Fruit fly (Drosophila melanogaster): ENCODE data around the gene CG7829.

The CG7829 gene

DNA sequence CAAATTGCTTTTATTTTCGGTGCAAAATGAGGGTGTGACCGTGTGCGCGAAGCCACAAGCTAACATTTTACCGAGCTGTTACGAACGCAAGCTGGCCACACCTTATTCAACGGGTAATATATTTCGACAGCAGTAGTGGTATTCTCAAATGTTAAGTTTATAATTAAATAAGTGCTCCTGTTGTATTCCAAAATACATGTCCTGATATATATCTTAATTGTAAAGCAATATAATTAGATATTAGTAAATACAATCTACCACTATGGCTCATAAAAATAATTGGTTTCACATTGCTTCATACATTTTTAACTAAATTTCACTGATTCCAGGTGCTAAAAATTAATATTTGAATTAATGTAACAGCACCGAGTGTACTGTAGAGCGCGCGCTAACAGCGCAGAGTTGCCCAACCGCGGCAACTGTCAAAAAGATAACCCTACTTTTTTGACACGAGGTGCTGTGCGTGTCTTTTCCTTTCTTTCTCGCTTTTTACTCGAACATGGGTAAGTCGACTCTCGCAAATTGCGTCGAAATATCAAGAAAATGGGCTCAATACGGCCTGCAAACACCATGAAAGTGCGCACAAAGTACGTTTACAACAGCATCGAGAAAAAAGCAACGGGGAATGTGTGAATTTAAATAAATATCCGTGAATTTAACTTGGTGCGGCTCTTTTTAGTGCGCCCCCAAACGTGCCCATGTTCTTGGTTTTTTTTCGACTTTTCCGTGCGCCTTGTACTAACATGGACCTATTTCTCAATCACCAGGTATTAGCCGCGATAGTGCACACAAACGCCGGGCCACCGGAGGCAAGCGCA, 44.1 kb upstream of the CG7829 start, which contains the start of the genes CG15514 and RpS8 (continued):
- TF ChIP-seq Awh (GFP tag; IDR thresholded peaks at IDR 0.05) (no peak), CG12236 (GFP tag; optimal IDR thresholded peaks at IDR 0.05) (no peak), sc (optimal IDR thresholded peaks at IDR 0.05) (no peak), sc (GFP tag; optimal IDR thresholded peaks at IDR 0.05) (peak; percentile 17), HHEX (GFP tag; optimal IDR thresholded peaks at IDR 0.05) (peak; percentile 68), Myb (GFP tag; optimal IDR thresholded peaks at IDR 0.05) (peak; percentile 27), insv (GFP tag; optimal IDR thresholded peaks at IDR 0.05) (peak in 1 of 2 experiments; percentile 55), crc (GFP tag; optimal IDR thresholded peaks at IDR 0.05) (no peak), Oaz (GFP tag; IDR thresholded peaks at IDR 0.05) (0 out of 2 replicates have a peak, but pooled peaks have one; percentile 47), D19A (tag; optimal IDR thresholded peaks at IDR 0.05) (peak; percentile 66), CG8281 (tag; optimal IDR thresholded peaks at IDR 0.05) (no peak), pnt (GFP tag; optimal IDR thresholded peaks at IDR 0.05) (no peak), CG10431 (GFP tag; optimal IDR thresholded peaks at IDR 0.05) (peak; percentile 81), lab (GFP tag; optimal IDR thresholded peaks at IDR 0.05) (peak; percentile 84), CG32767 (GFP tag; IDR thresholded peaks at IDR 0.05) (no peak), gcm (GFP tag; optimal IDR thresholded peaks at IDR 0.05) (peak; percentile 38), disco-r (GFP tag; optimal IDR thresholded peaks at IDR 0.05) (no peak), gro (GFP tag; optimal IDR thresholded peaks at IDR 0.05) (no peak), HLH54F (GFP tag; optimal IDR thresholded peaks at IDR 0.05) (no peak), CG17359 (tag; optimal IDR thresholded peaks at IDR 0.05) (peak; percentile 57), stc (GFP tag; IDR thresholded peaks at IDR 0.05) (no peak), Adf1 (GFP tag; IDR thresholded peaks at IDR 0.05) (no peak; the same call in 1 of the 2 replicates), Asciz (GFP tag; optimal IDR thresholded peaks at IDR 0.05) (peak; percentile 56), CG5245 (GFP tag; optimal IDR thresholded peaks at IDR 0.05) (no peak), CG2889 (GFP tag; IDR thresholded peaks at IDR 0.05) (no peak), Six4 (GFP tag; optimal IDR thresholded peaks at IDR 0.05) (peak; percentile 26), p53 (GFP tag; optimal IDR thresholded peaks at IDR 0.05) (peak; percentile 25), CG8290 (GFP tag; optimal IDR thresholded peaks at IDR 0.05) (peak; percentile 55), CG8290 (tag; optimal IDR thresholded peaks at IDR 0.05) (peak; percentile 36 to 68), Jarid2 (GFP tag; optimal IDR thresholded peaks at IDR 0.05) (no peak), CG30403 (GFP tag; optimal IDR thresholded peaks at IDR 0.05) (peak; percentile 58), CG7987 (GFP tag; optimal IDR thresholded peaks at IDR 0.05) (peak; percentile 63), CG34224 (GFP tag; IDR thresholded peaks at IDR 0.05; ENCODE audit: partially characterized antibody) (no peak), az2 (GFP tag; optimal IDR thresholded peaks at IDR 0.05) (peak; percentile 29), CG14965 (GFP tag; optimal IDR thresholded peaks at IDR 0.05; ENCODE audit: borderline replicate concordance) (no peak), Taf1 (GFP tag; IDR thresholded peaks at IDR 0.05) (no peak), inv (GFP tag; IDR thresholded peaks at IDR 0.05; ENCODE audit: partially characterized antibody) (no peak), Rfx (GFP tag; IDR thresholded peaks at IDR 0.05) (peak; percentile 73), chm (GFP tag; IDR thresholded peaks at IDR 0.05) (peak; percentile 57; the same call in 1 of the 2 replicates), CG15514 (GFP tag; optimal IDR thresholded peaks at IDR 0.05) (no peak), Hr3 (GFP tag; optimal IDR thresholded peaks at IDR 0.05) (peak; percentile 36), hkb (optimal IDR thresholded peaks at IDR 0.05) (peak; percentile 77), hkb (GFP tag; IDR thresholded peaks at IDR 0.05) (peak; percentile 11; the same call in 1 of the 2 replicates), Hey (tag; optimal IDR thresholded peaks at IDR 0.05) (no peak), Vsx1 (GFP tag; optimal IDR thresholded peaks at IDR 0.05) (no peak), z (GFP tag; IDR thresholded peaks at IDR 0.05) (no peak), CG1024 (GFP tag; IDR thresholded peaks at IDR 0.05) (0 out of 2 replicates have a peak, but pooled peaks have one; percentile 5), D19B (GFP tag; optimal IDR thresholded peaks at IDR 0.05) (peak; percentile 49), CG4617 (GFP tag; optimal IDR thresholded peaks at IDR 0.05; ENCODE audit: borderline replicate concordance) (peak; percentile 55), Dp (GFP tag; optimal IDR thresholded peaks at IDR 0.05) (peak; percentile 58)

Measured in whole organism, embryonic.